Fruit fly (Drosophila melanogaster) whole organism, wandering third instar larva: ENCODE measurements around the gene CG14221.
A peak's percentile ranks its signal among the peaks of the same experiment; 100 is the strongest.

Source experiments
- Abd-B ChIP-seq: fragments of >200 bp; optimal IDR thresholded peaks from 2 replicates; lab custom pipeline; 2017; ENCODE audit warnings: missing biosample characterization, missing genetic modification characterization
- CG9705 ChIP-seq: fragments of 200-800 bp; sonication (Bioruptor generic); optimal IDR thresholded peaks from 2 replicates; lab custom pipeline; 2018; ENCODE audit warnings: missing biosample characterization, mild to moderate bottlenecking, missing genetic modification characterization
- Dfd ChIP-seq: fragments of >200 bp; optimal IDR thresholded peaks from 2 replicates; lab custom pipeline; 2017; ENCODE audit warnings: missing biosample characterization, missing genetic modification characterization
- Dif ChIP-seq: fragments of 200-275, 200-300 bp; sonication (Bioruptor generic); optimal IDR thresholded peaks from 2 replicates; lab custom pipeline; 2018; ENCODE audit warnings: missing biosample characterization, missing genetic modification characterization; ENCODE audit not compliant: partially characterized antibody
- HLH106 ChIP-seq: fragments of 200-800 bp; optimal IDR thresholded peaks from 3 replicates; lab custom pipeline; 2019; ENCODE audit warnings: missing biosample characterization, mild to moderate bottlenecking, missing genetic modification characterization, moderate library complexity
- Hr78 ChIP-seq: fragments of >200 bp; optimal IDR thresholded peaks from 2 replicates; lab custom pipeline; 2017; ENCODE audit warnings: missing biosample characterization, missing genetic modification characterization
- Hr83 ChIP-seq: fragments of 200-300 bp; sonication (Bioruptor generic); optimal IDR thresholded peaks from 2 replicates; lab custom pipeline; 2016; ENCODE audit warnings: missing biosample characterization, mild to moderate bottlenecking, missing genetic modification characterization, moderate library complexity; ENCODE audit not compliant: poor library complexity, severe bottlenecking
- Jra ChIP-seq: sonication (Bioruptor generic); optimal IDR thresholded peaks from 2 replicates; lab custom pipeline; 2016; ENCODE audit warnings: missing biosample characterization, missing genetic modification characterization
- Mio ChIP-seq: sonication (Bioruptor generic); optimal IDR thresholded peaks from 2 replicates; lab custom pipeline; 2016; ENCODE audit warnings: missing biosample characterization, missing genetic modification characterization
- Myc ChIP-seq: fragments of >200 bp; optimal IDR thresholded peaks from 2 replicates; lab custom pipeline; 2017
- N ChIP-seq: fragments of >200 bp; optimal IDR thresholded peaks from 2 replicates; lab custom pipeline; 2018; ENCODE audit warnings: missing biosample characterization, missing external identifiers, missing genetic modification characterization
- OdsH ChIP-seq: fragments of 200-800 bp; sonication (Bioruptor generic); optimal IDR thresholded peaks from 2 replicates; lab custom pipeline; 2016; ENCODE audit warnings: missing biosample characterization, mild to moderate bottlenecking, missing genetic modification characterization
- Rel ChIP-seq, 2 experiments: fragments of 200-800 bp; sonication (Bioruptor generic) in 1 of 2; optimal IDR thresholded peaks; 2 replicates in 1 of 2; 3 replicates in 1 of 2; lab custom pipeline; 2016 to 2019; ENCODE audit warnings: mild to moderate bottlenecking in 2 of 2, missing biosample characterization in 2 of 2, missing genetic modification characterization in 2 of 2, moderate library complexity in 1 of 2
- Sp1 ChIP-seq: fragments of 200-800 bp; sonication (Bioruptor generic); optimal IDR thresholded peaks from 3 replicates; lab custom pipeline; 2019; ENCODE audit warnings: missing biosample characterization, mild to moderate bottlenecking, missing genetic modification characterization, moderate library complexity
- Vsx2 ChIP-seq: fragments of 200-300, 225-300 bp; sonication (Bioruptor generic); optimal IDR thresholded peaks from 2 replicates; lab custom pipeline; 2018; ENCODE audit warnings: missing biosample characterization, missing genetic modification characterization; ENCODE audit not compliant: partially characterized antibody
- br ChIP-seq: fragments of 200-800 bp; sonication (Bioruptor generic); optimal IDR thresholded peaks from 2 replicates; lab custom pipeline; 2016; ENCODE audit warnings: missing biosample characterization, missing genetic modification characterization
- brk ChIP-seq: fragments of 200-800 bp; sonication (Bioruptor generic); optimal IDR thresholded peaks from 2 replicates; lab custom pipeline; 2016; ENCODE audit warnings: missing biosample characterization, mild to moderate bottlenecking, missing genetic modification characterization
- dl ChIP-seq, 2 experiments: fragments of 175-275, 200-275 bp in 1 of 2; fragments of 200-275 bp in 1 of 2; sonication (Bioruptor generic); optimal IDR thresholded peaks; lab custom pipeline; 2018; ENCODE audit warnings: mild to moderate bottlenecking in 2 of 2, missing biosample characterization in 2 of 2, missing genetic modification characterization in 2 of 2, moderate library complexity in 2 of 2; ENCODE audit not compliant: partially characterized antibody in 2 of 2, insufficient read depth in 1 of 2
- dmrt93B ChIP-seq: fragments of 200-800 bp; sonication (Bioruptor generic); optimal IDR thresholded peaks from 2 replicates; lab custom pipeline; 2018; ENCODE audit warnings: missing biosample characterization, mild to moderate bottlenecking, missing genetic modification characterization
- dsf ChIP-seq: sonication (Bioruptor generic); optimal IDR thresholded peaks from 2 replicates; lab custom pipeline; 2016; ENCODE audit warnings: missing biosample characterization, missing genetic modification characterization, borderline replicate concordance
- foxo ChIP-seq, 2 experiments: fragments of 200-800 bp; sonication (Bioruptor generic); optimal IDR thresholded peaks; 2 replicates in 1 of 2; 3 replicates in 1 of 2; lab custom pipeline; 2016 to 2017; ENCODE audit warnings: missing biosample characterization in 2 of 2, missing genetic modification characterization in 2 of 2
- fru ChIP-seq: fragments of 200-800 bp; sonication (Bioruptor generic); optimal IDR thresholded peaks from 3 replicates; lab custom pipeline; 2016; ENCODE audit warnings: missing biosample characterization, mild to moderate bottlenecking, missing genetic modification characterization
- h ChIP-seq: fragments of 200-800 bp; sonication (Bioruptor generic); optimal IDR thresholded peaks from 3 replicates; lab custom pipeline; 2016; ENCODE audit warnings: missing biosample characterization, mild to moderate bottlenecking, missing genetic modification characterization
- jim ChIP-seq: fragments of 175-275, 200-325 bp; sonication (Bioruptor generic); optimal IDR thresholded peaks from 2 replicates; lab custom pipeline; 2016; ENCODE audit warnings: missing biosample characterization, mild to moderate bottlenecking, missing genetic modification characterization
- lola ChIP-seq: fragments of >200 bp; optimal IDR thresholded peaks from 2 replicates; lab custom pipeline; 2017; ENCODE audit warnings: missing biosample characterization, missing genetic modification characterization
- pan ChIP-seq: fragments of >200 bp; optimal IDR thresholded peaks from 2 replicates; lab custom pipeline; 2017
- psq ChIP-seq: fragments of 200-800 bp; sonication (Bioruptor generic); optimal IDR thresholded peaks from 3 replicates; lab custom pipeline; 2017; ENCODE audit warnings: missing biosample characterization, mild to moderate bottlenecking, missing genetic modification characterization, moderate library complexity
- rgr ChIP-seq: fragments of 200-800 bp; sonication (Bioruptor generic); optimal IDR thresholded peaks from 3 replicates; lab custom pipeline; 2016; ENCODE audit warnings: missing biosample characterization, mild to moderate bottlenecking, missing genetic modification characterization
- sage ChIP-seq: fragments of 200-800 bp; sonication (Bioruptor generic); optimal IDR thresholded peaks from 2 replicates; lab custom pipeline; 2016; ENCODE audit warnings: missing biosample characterization, mild to moderate bottlenecking, missing genetic modification characterization
- sv ChIP-seq: fragments of 200-800 bp; sonication (Bioruptor generic); optimal IDR thresholded peaks from 3 replicates; lab custom pipeline; 2016; ENCODE audit warnings: missing biosample characterization, missing genetic modification characterization
- tai ChIP-seq: sonication (Bioruptor generic); optimal IDR thresholded peaks from 2 replicates; lab custom pipeline; 2016; ENCODE audit warnings: missing biosample characterization, missing genetic modification characterization

The CG14221 gene

dm6 chrX:19625405-19625804, 4.4 kb upstream of the CG14221 start, which contains the start of gene CG14212:
CG14212 (plus strand) TSS chrX:19625705.
- no peak for TF ChIP-seq jim
- no peak for TF ChIP-seq sv (GFP tag; lab: Kevin White, UChicago)
- no peak for TF ChIP-seq Mio (GFP tag; lab: Kevin White, UChicago)
- no peak for TF ChIP-seq OdsH
- TF ChIP-seq HLH106 (tag; lab: Kevin White, UChicago) = no peak
- no peak for TF ChIP-seq Dfd
- no peak for TF ChIP-seq Rel (GFP tag; optimal IDR thresholded peaks at IDR 0.05; lab: Kevin White, UChicago)
- no peak for TF ChIP-seq Rel (tag; optimal IDR thresholded peaks at IDR 0.05; lab: Kevin White, UChicago)
- no peak for TF ChIP-seq Dif (GFP tag; lab: Kevin White, UChicago)
- TF ChIP-seq dl (GFP tag; optimal IDR thresholded peaks at IDR 0.05; lab: Kevin White, UChicago; ENCODE audit: insufficient read depth in 1 of 2, partially characterized antibody in 2 of 2) = no peak
- TF ChIP-seq fru = no peak
- TF ChIP-seq lola (GFP tag; lab: Kevin White, UChicago) = no peak
- no peak for TF ChIP-seq pan
- no peak for TF ChIP-seq sage (GFP tag; lab: Kevin White, UChicago)
- no peak for TF ChIP-seq N (GFP tag; lab: Kevin White, UChicago)
- no peak for TF ChIP-seq h

DNA sequence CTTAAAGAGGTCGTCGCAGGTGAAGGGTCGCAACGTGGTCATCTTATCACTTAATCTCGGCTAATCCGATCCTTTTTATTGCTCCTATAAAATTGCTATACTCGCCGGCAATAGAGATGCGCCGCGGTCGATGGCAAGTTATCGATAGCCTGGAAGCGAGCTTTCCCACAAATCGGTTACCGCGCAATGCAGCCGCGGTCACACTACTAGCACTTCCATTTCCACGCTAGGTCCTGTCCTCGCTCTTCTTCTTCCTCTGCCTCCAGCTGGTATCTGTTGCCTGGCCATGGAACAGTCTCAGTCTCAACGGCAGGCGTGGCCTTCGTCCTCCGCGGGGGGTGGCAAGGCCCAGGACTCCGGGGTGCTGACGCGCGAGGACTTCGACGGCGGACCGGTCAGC, 1.9 kb upstream of the CG14221 start, which contains the start of the genes Naa20A and MKP-4:
Gene Naa20A, minus strand, starts transcription at position 151 of the 400 bp plus-strand sequence.
Gene MKP-4, plus strand, starts transcription at position 191 of the 400 bp plus-strand sequence.
- TF ChIP-seq sv (GFP tag; lab: Kevin White, UChicago) (no peak), dmrt93B (GFP tag; lab: Kevin White, UChicago) (no peak), Vsx2 (no peak), lola (GFP tag; lab: Kevin White, UChicago) (no peak), Jra (no peak), foxo (GFP tag; optimal IDR thresholded peaks at IDR 0.05; lab: Kevin White, UChicago) (no peak), sage (GFP tag; lab: Kevin White, UChicago) (no peak), CG9705 (GFP tag; lab: Kevin White, UChicago) (no peak), Mio (GFP tag; lab: Kevin White, UChicago) (no peak), tai (GFP tag; lab: Kevin White, UChicago) (no peak), HLH106 (tag; lab: Kevin White, UChicago) (no peak)

dm6 chrX:19618183-19618740, 2.8 kb downstream of the CG14221 start, which contains the start of the genes Pstk and Tim9b:
Pstk (minus strand) TSS chrX:19618537.
Tim9b (minus strand) TSS chrX:19618537.
- TF ChIP-seq Hr78 (GFP tag; lab: Kevin White, UChicago) (no peak), OdsH (no peak), Jra (no peak), N (GFP tag; lab: Kevin White, UChicago) (no peak), dmrt93B (GFP tag; lab: Kevin White, UChicago) (no peak), fru (no peak), foxo (GFP tag; optimal IDR thresholded peaks at IDR 0.05; lab: Kevin White, UChicago) (no peak), Abd-B (GFP tag; lab: Kevin White, UChicago) (no peak)

DNA sequence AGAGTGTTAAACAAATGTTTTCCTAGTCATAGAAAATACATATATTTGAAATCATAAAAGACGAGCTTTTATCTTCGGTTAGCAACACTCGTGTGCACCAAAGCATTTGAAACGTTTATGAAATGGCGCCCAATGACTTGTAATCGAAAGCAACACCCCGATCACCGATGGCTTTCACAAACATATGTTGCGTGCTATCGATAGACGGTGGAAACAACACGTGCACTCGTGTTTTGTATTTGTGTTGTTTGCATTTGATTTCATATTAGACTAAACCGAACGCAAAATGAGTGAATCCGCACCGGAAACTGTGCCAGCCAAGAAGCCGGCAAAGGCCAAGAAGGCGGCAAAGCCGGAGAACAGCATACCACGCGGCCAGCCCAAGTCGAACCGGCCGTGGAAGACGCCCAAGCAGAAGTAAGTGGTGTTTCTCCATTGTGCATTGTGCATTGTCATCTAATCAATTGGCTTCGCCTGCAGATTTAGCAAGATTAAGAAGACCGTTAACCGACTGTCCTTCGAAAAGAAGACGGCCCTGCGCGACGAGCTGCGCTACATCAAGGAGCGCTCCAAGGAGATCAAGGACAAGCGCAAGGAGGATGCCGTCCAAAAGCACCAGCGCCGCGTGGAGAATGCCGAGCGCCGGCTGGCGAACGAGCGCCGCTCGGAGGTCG, 4.9 kb downstream of the CG14221 start, which contains the start of gene CG14210:
Gene CG14210, plus strand, starts transcription at position 207 of the 674 bp plus-strand sequence.
- TF ChIP-seq h (no peak), OdsH (no peak), dl (GFP tag; optimal IDR thresholded peaks at IDR 0.05; lab: Kevin White, UChicago; ENCODE audit: insufficient read depth in 1 of 2, partially characterized antibody in 2 of 2) (no peak), HLH106 (tag; lab: Kevin White, UChicago) (no peak), dsf (GFP tag; lab: Kevin White, UChicago) (no peak), Hr83 (GFP tag; lab: Kevin White, UChicago) (no peak), Abd-B (GFP tag; lab: Kevin White, UChicago) (no peak), CG9705 (GFP tag; lab: Kevin White, UChicago) (no peak), lola (GFP tag; lab: Kevin White, UChicago) (no peak), psq (GFP tag; lab: Kevin White, UChicago) (no peak), foxo (GFP tag; optimal IDR thresholded peaks at IDR 0.05; lab: Kevin White, UChicago) (no peak), Myc (no peak), brk (GFP tag; lab: Kevin White, UChicago) (no peak)

DNA sequence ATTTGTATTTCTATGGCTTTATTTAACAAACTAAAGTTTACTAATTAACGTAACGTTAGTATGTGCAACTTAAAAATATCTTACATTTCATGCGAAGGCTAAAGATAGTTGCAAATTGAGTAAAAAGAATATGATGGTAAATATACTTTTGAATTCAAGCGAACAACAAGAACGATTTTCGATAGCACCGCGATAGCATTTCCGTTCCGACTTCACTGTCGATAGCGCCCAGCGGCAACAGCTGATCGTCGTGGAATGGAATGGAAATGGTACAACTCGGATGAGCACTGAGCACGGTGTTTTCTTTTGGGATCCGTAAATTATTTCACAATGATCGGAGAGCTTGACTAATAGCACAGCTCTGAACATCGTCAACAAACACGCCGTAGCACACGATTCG, 7.6 kb downstream of the CG14221 start:
- TF ChIP-seq Sp1 (GFP tag; lab: Kevin White, UChicago) (peak; percentile 59), rgr (GFP tag; lab: Kevin White, UChicago) (peak; percentile 60), Hr83 (GFP tag; lab: Kevin White, UChicago) (no peak), br (no peak), CG9705 (GFP tag; lab: Kevin White, UChicago) (peak; percentile 62)
